Worm (Caenorhabditis elegans) whole organism, L4 larva: ENCODE measurements around the gene C25H3.11.

Experiments
- F10B5.3 ChIP-seq: sonication (generic microtip); optimal IDR thresholded peaks from 2 replicates; lab custom pipeline; 2016; ENCODE audit warnings: mild to moderate bottlenecking, missing genetic modification characterization, missing compliant biosample characterization
- F37D6.2 ChIP-seq: sonication (generic microtip); optimal IDR thresholded peaks from 2 replicates; lab custom pipeline; 2016; ENCODE audit warnings: mild to moderate bottlenecking, missing genetic modification characterization, missing compliant biosample characterization
- F49E8.2 ChIP-seq: sonication (generic microtip); optimal IDR thresholded peaks from 2 replicates; lab custom pipeline; 2016; ENCODE audit warnings: missing compliant biosample characterization, mild to moderate bottlenecking, missing genetic modification characterization, borderline replicate concordance
- T20F7.1 ChIP-seq: fragments of 200-800 bp; sonication (Bioruptor generic); optimal IDR thresholded peaks from 2 replicates; lab custom pipeline; 2018; ENCODE audit warnings: mild to moderate bottlenecking, missing genetic modification characterization, missing compliant biosample characterization
- Y5F2A.4 ChIP-seq: fragments of 200-800 bp; sonication (Bioruptor generic); optimal IDR thresholded peaks from 2 replicates; lab custom pipeline; 2018; ENCODE audit warnings: mild to moderate bottlenecking, missing genetic modification characterization, missing compliant biosample characterization
- Y75B8A.6 ChIP-seq: fragments of 200-800 bp; sonication (Bioruptor generic); IDR thresholded peaks from 2 replicates; pipeline ENCODE4 v1.3.6; 2022; ENCODE audit warnings: missing genetic modification reagents, missing genetic modification characterization, missing compliant biosample characterization
- aha-1 ChIP-seq: fragments of 150-350 bp; peaks from one replicate; lab custom pipeline; 2014; ENCODE audit warnings: missing biosample characterization, missing genetic modification characterization
- aly-2 ChIP-seq: sonication (generic microtip); optimal IDR thresholded peaks from 2 replicates; lab custom pipeline; 2018; ENCODE audit warnings: missing biosample characterization, missing genetic modification characterization
- ceh-20 ChIP-seq: fragments of 200-800 bp; sonication (Bioruptor generic); IDR thresholded peaks from 2 replicates; pipeline ENCODE4 v1.3.6; 2022; ENCODE audit warnings: missing genetic modification reagents, missing genetic modification characterization, missing compliant biosample characterization
- ceh-28 ChIP-seq: fragments of 150-350 bp; optimal IDR thresholded peaks from 2 replicates; lab custom pipeline; 2014; ENCODE audit warnings: missing biosample characterization, missing genetic modification reagents, missing genetic modification characterization
- ceh-62 ChIP-seq: sonication (generic microtip); optimal IDR thresholded peaks from 2 replicates; lab custom pipeline; 2017; ENCODE audit warnings: missing biosample characterization, missing genetic modification characterization
- ceh-82 ChIP-seq: sonication (generic microtip); optimal IDR thresholded peaks from 2 replicates; lab custom pipeline; 2017; ENCODE audit warnings: missing biosample characterization, missing genetic modification characterization
- ctbp-1 ChIP-seq: fragments of 200-800 bp; sonication (Bioruptor generic); IDR thresholded peaks from 2 replicates; pipeline ENCODE4 v1.3.6; 2022; ENCODE audit warnings: missing genetic modification reagents, missing genetic modification characterization, missing compliant biosample characterization
- fkh-10 ChIP-seq: fragments of 150-350 bp; optimal IDR thresholded peaks from 2 replicates; lab custom pipeline; 2014; ENCODE audit warnings: missing biosample characterization, missing genetic modification reagents, missing genetic modification characterization
- gei-8 ChIP-seq: fragments of 200-800 bp; sonication (Bioruptor generic); optimal IDR thresholded peaks from 2 replicates; lab custom pipeline; 2018; ENCODE audit warnings: mild to moderate bottlenecking, missing genetic modification characterization, missing compliant biosample characterization
- hlh-11 ChIP-seq: fragments of 200-800 bp; sonication (Bioruptor generic); optimal IDR thresholded peaks from 2 replicates; lab custom pipeline; 2018; ENCODE audit warnings: mild to moderate bottlenecking, missing genetic modification characterization, missing compliant biosample characterization
- hlh-30 ChIP-seq: sonication (generic microtip); optimal IDR thresholded peaks from 2 replicates; lab custom pipeline; 2017; ENCODE audit warnings: antibody characterized with exemption, mild to moderate bottlenecking, missing genetic modification characterization, missing compliant biosample characterization; ENCODE audit not compliant: insufficient read depth
- hmg-1.1 ChIP-seq: fragments of 200-800 bp; sonication (Bioruptor generic); IDR thresholded peaks from 2 replicates; pipeline ENCODE4 v1.3.6; 2022; ENCODE audit warnings: missing genetic modification reagents, missing genetic modification characterization, missing compliant biosample characterization
- lin-1 ChIP-seq: fragments of 200-800 bp; sonication (Bioruptor generic); IDR thresholded peaks from 2 replicates; pipeline ENCODE4 v1.3.6; 2022; ENCODE audit warnings: missing genetic modification reagents, missing genetic modification characterization, missing compliant biosample characterization
- lsy-2 ChIP-seq, 2 experiments: fragments of 150-350 bp in 1 of 2; sonication (generic microtip) in 1 of 2; optimal IDR thresholded peaks; 2 replicates each; lab custom pipeline; 2014 to 2017; ENCODE audit warnings: missing biosample characterization in 2 of 2, missing genetic modification characterization in 2 of 2
- mdl-1 ChIP-seq, 2 experiments: fragments of 150-350 bp in 1 of 2; sonication (generic microtip) in 1 of 2; optimal IDR thresholded peaks; 2 replicates each; lab custom pipeline; 2014 to 2017; ENCODE audit warnings: missing biosample characterization in 2 of 2, missing genetic modification characterization in 2 of 2
- mes-2 ChIP-seq: sonication (generic microtip); optimal IDR thresholded peaks from 2 replicates; lab custom pipeline; 2016; ENCODE audit warnings: missing genotype, mild to moderate bottlenecking, missing genetic modification characterization, missing compliant biosample characterization; ENCODE audit not compliant: poor library complexity, severe bottlenecking
- mxl-3 ChIP-seq: fragments of 200-800 bp; sonication (Bioruptor generic); optimal IDR thresholded peaks from 2 replicates; lab custom pipeline; 2018; ENCODE audit warnings: mild to moderate bottlenecking, missing genetic modification characterization, missing compliant biosample characterization
- nhr-11 ChIP-seq: fragments of 150-350 bp; optimal IDR thresholded peaks from 2 replicates; lab custom pipeline; 2014; ENCODE audit warnings: missing biosample characterization, missing genetic modification characterization
- nhr-25 ChIP-seq: sonication (generic microtip); optimal IDR thresholded peaks from 2 replicates; lab custom pipeline; 2017; ENCODE audit warnings: missing genetic modification characterization, mild to moderate bottlenecking, missing compliant biosample characterization, antibody characterized with exemption, moderate library complexity, borderline replicate concordance; ENCODE audit not compliant: insufficient read depth
- nhr-28 ChIP-seq: fragments of 150-350 bp; optimal IDR thresholded peaks from 2 replicates; lab custom pipeline; 2014; ENCODE audit warnings: missing biosample characterization, missing genetic modification characterization
- nhr-41 ChIP-seq: fragments of 200-800 bp; sonication (Bioruptor generic); IDR thresholded peaks from 2 replicates; pipeline ENCODE4 v1.3.6; 2022; ENCODE audit warnings: missing genetic modification reagents, missing genetic modification characterization, missing compliant biosample characterization
- nhr-76 ChIP-seq: fragments of 150-350 bp; optimal IDR thresholded peaks from 2 replicates; lab custom pipeline; 2014; ENCODE audit warnings: missing biosample characterization, missing genetic modification characterization
- php-3 ChIP-seq: fragments of 200-800 bp; sonication (Bioruptor generic); IDR thresholded peaks from 2 replicates; pipeline ENCODE4 v1.3.6; 2022; ENCODE audit warnings: missing genetic modification reagents, missing genetic modification characterization, missing compliant biosample characterization
- saeg-2 ChIP-seq: fragments of 200-800 bp; sonication (Bioruptor generic); IDR thresholded peaks from 2 replicates; pipeline ENCODE4 v1.3.6; 2022; ENCODE audit warnings: missing genetic modification reagents, missing genetic modification characterization, missing compliant biosample characterization
- spr-1 ChIP-seq: sonication (generic microtip); optimal IDR thresholded peaks from 2 replicates; lab custom pipeline; 2016; ENCODE audit warnings: mild to moderate bottlenecking, missing genetic modification characterization, missing compliant biosample characterization
- spr-3 ChIP-seq: fragments of 200-800 bp; sonication (Bioruptor generic); optimal IDR thresholded peaks from 2 replicates; lab custom pipeline; 2018; ENCODE audit warnings: mild to moderate bottlenecking, missing genetic modification characterization, missing compliant biosample characterization
- unc-62 ChIP-seq, 3 experiments: fragments of 150-350 bp in 1 of 3; sonication (generic microtip); optimal IDR thresholded peaks in 2 of 3; peaks in 1 of 3; 1 replicate in 1 of 3; 2 replicates in 2 of 3; lab custom pipeline; 2014 to 2017; ENCODE audit warnings: missing biosample characterization in 3 of 3, missing genetic modification characterization in 3 of 3, missing genetic modification reagents in 3 of 3, missing genotype in 1 of 3
- zfp-2 ChIP-seq: sonication (generic microtip); optimal IDR thresholded peaks from 2 replicates; lab custom pipeline; 2016; ENCODE audit warnings: mild to moderate bottlenecking, missing genetic modification characterization, missing compliant biosample characterization
- zip-2 ChIP-seq: fragments of 150-350 bp; optimal IDR thresholded peaks from 2 replicates; lab custom pipeline; 2014; ENCODE audit warnings: missing biosample characterization, missing genetic modification characterization

Gene C25H3.11

ce11 chrII:5698254-5698653 lies 9.4 kb upstream of the C25H3.11 start (continued):
- TF ChIP-seq php-3 = no peak
- no peak for TF ChIP-seq spr-1 (tag; lab: Kevin White, UChicago)
- TF ChIP-seq zip-2 (tag; lab: Kevin White, UChicago) = no peak
- TF ChIP-seq mxl-3 (GFP tag; lab: Kevin White, UChicago) = peak; percentile 31
- no peak for TF ChIP-seq Y75B8A.6 (GFP tag; lab: Robert Waterston, UW)
- TF ChIP-seq zfp-2 (tag; lab: Kevin White, UChicago) = no peak
- no peak for TF ChIP-seq saeg-2
- TF ChIP-seq hmg-1.1 (GFP tag; lab: Robert Waterston, UW) = no peak
- TF ChIP-seq spr-3 (GFP tag; lab: Kevin White, UChicago) = no peak
- TF ChIP-seq hlh-11 (tag; lab: Kevin White, UChicago) = peak; percentile 51
- peak; percentile 47 for TF ChIP-seq nhr-11 (tag; lab: Kevin White, UChicago)
- TF ChIP-seq mdl-1 (tag; optimal IDR thresholded peaks at IDR 0.05; lab: Kevin White, UChicago) = peak in 1 of 2 experiments; percentile 50
- TF ChIP-seq ceh-28 (tag; lab: Kevin White, UChicago) = no peak
- TF ChIP-seq F49E8.2 (tag; lab: Kevin White, UChicago) = no peak
- TF ChIP-seq aha-1 (tag; lab: Kevin White, UChicago) = peak; percentile 80
- no peak for TF ChIP-seq gei-8 (GFP tag; lab: Kevin White, UChicago)
- TF ChIP-seq nhr-25 (tag; lab: Kevin White, UChicago) = no peak
- TF ChIP-seq ceh-62 (tag; lab: Kevin White, UChicago) = no peak
- peak; percentile 70 for TF ChIP-seq nhr-28 (tag; lab: Kevin White, UChicago)
- no peak for TF ChIP-seq fkh-10 (GFP tag; lab: Kevin White, UChicago)
- TF ChIP-seq lsy-2 (tag; optimal IDR thresholded peaks at IDR 0.05; lab: Kevin White, UChicago) = no peak
- TF ChIP-seq mes-2 (tag; lab: Kevin White, UChicago) = no peak
- TF ChIP-seq F10B5.3 (tag; lab: Kevin White, UChicago) = no peak
- no peak for TF ChIP-seq F37D6.2 (tag; lab: Kevin White, UChicago)
- no peak for TF ChIP-seq ceh-82 (tag; lab: Kevin White, UChicago)
- no peak for TF ChIP-seq lin-1 (GFP tag; lab: Robert Waterston, UW)
- TF ChIP-seq, all 104 proteins: peak for 12

- TF ChIP-seq hlh-30 (no peak), ceh-20 (no peak), nhr-41 (GFP tag; lab: Robert Waterston, UW) (no peak), Y5F2A.4 (GFP tag; lab: Kevin White, UChicago) (no peak), aha-1 (tag; lab: Kevin White, UChicago) (peak; percentile 56), aly-2 (tag; lab: Kevin White, UChicago) (no peak), unc-62 (GFP tag; optimal IDR thresholded peaks at IDR 0.05 in 1 of 2; lab: Kevin White, UChicago) (peak in 1 of 2 experiments; percentile 62), unc-62 (tag; optimal IDR thresholded peaks at IDR 0.05; lab: Kevin White, UChicago) (no peak)
- TF ChIP-seq, all 104 proteins: peak for 2
Observed at ce11 chrII:5697338-5697737, 8.5 kb upstream of the C25H3.11 start.

- no peak for TF ChIP-seq zfp-2 (tag; lab: Kevin White, UChicago)
- TF ChIP-seq T20F7.1 (GFP tag; lab: Kevin White, UChicago) = no peak
- peak in 1 of 2 experiments; percentile 91 for TF ChIP-seq unc-62 (GFP tag; optimal IDR thresholded peaks at IDR 0.05 in 1 of 2; lab: Kevin White, UChicago)
- TF ChIP-seq unc-62 (tag; optimal IDR thresholded peaks at IDR 0.05; lab: Kevin White, UChicago) = no peak
- no peak for TF ChIP-seq nhr-76
Observed at ce11 chrII:5696218-5696617, 7.4 kb upstream of the C25H3.11 start.

- TF ChIP-seq ctbp-1 (GFP tag; lab: Robert Waterston, UW) = no peak
Observed at ce11 chrII:5694798-5695197, 6.0 kb upstream of the C25H3.11 start, which contains the start of gene C25H3.14. TSS of gene C25H3.14 (plus strand) at chrII:5695098.
